Worm (Caenorhabditis elegans) whole organism, L1 larva: ENCODE measurements around the gene smex-1.
"Not testable (repeated sequence)": the region's sequence is repeated elsewhere in the genome, so short reads cannot be mapped to it uniquely, and the experiment has no call there.

ENCODE experiments used
- C04F5.9 ChIP-seq: sonication (generic microtip); optimal IDR thresholded peaks from 2 replicates; lab custom pipeline; 2016; ENCODE audit warnings: missing genetic modification characterization, missing compliant biosample characterization
- F16B12.6 ChIP-seq: fragments of 150-350 bp; optimal IDR thresholded peaks from 2 replicates; lab custom pipeline; 2014; ENCODE audit warnings: missing biosample characterization, missing genetic modification characterization
- Y116A8C.19 ChIP-seq: sonication (generic microtip); optimal IDR thresholded peaks from 2 replicates; lab custom pipeline; 2016; ENCODE audit warnings: missing compliant biosample characterization, missing genetic modification characterization, borderline replicate concordance
- aha-1 ChIP-seq: fragments of 150-350 bp; optimal IDR thresholded peaks from 2 replicates; lab custom pipeline; 2014; ENCODE audit warnings: missing biosample characterization, missing genetic modification characterization
- alr-1 ChIP-seq: fragments of 200-800 bp; sonication (Bioruptor generic); optimal IDR thresholded peaks from 2 replicates; lab custom pipeline; 2018; ENCODE audit warnings: borderline replicate concordance, mild to moderate bottlenecking, missing genetic modification characterization, missing compliant biosample characterization
- aly-2 ChIP-seq: fragments of 150-350 bp; optimal IDR thresholded peaks from 2 replicates; lab custom pipeline; 2014; ENCODE audit warnings: missing biosample characterization, missing genetic modification characterization
- ama-1 ChIP-seq: fragments of 150-350 bp; optimal IDR thresholded peaks from 2 replicates; lab custom pipeline; 2014
- blmp-1 ChIP-seq: fragments of 150-350 bp; optimal IDR thresholded peaks from 2 replicates; lab custom pipeline; 2014; ENCODE audit warnings: missing biosample characterization, missing genetic modification characterization
- ceh-8 ChIP-seq: fragments of 200-800 bp; sonication (Bioruptor generic); optimal IDR thresholded peaks from 2 replicates; lab custom pipeline; 2018; ENCODE audit warnings: mild to moderate bottlenecking, missing genetic modification characterization, moderate library complexity, missing compliant biosample characterization
- ceh-88 ChIP-seq: fragments of 200-800 bp; sonication (Bioruptor generic); IDR thresholded peaks from 2 replicates; pipeline ENCODE4 v1.3.6; 2022; ENCODE audit warnings: missing genetic modification characterization, missing compliant biosample characterization
- dsc-1 ChIP-seq: sonication (generic microtip); optimal IDR thresholded peaks from 2 replicates; lab custom pipeline; 2016; ENCODE audit warnings: mild to moderate bottlenecking, missing genetic modification characterization, missing compliant biosample characterization
- egl-13 ChIP-seq: sonication (generic microtip); optimal IDR thresholded peaks from 2 replicates; lab custom pipeline; 2016; ENCODE audit warnings: missing genotype, missing genetic modification reagents, missing genetic modification characterization, missing compliant biosample characterization
- egl-27 ChIP-seq, 2 experiments: fragments of 150-350 bp in 1 of 2; sonication (generic microtip); optimal IDR thresholded peaks; 3 replicates each; lab custom pipeline; 2017 to 2018; ENCODE audit warnings: missing biosample characterization in 2 of 2, missing genetic modification characterization in 2 of 2, missing genetic modification reagents in 2 of 2
- ets-5 ChIP-seq: fragments of 200-800 bp; sonication (Bioruptor generic); IDR thresholded peaks from 2 replicates; pipeline ENCODE4 v1.3.6; 2022; ENCODE audit warnings: missing genetic modification characterization, missing compliant biosample characterization
- fkh-8 ChIP-seq: sonication (generic microtip); optimal IDR thresholded peaks from 2 replicates; lab custom pipeline; 2016; ENCODE audit warnings: mild to moderate bottlenecking, missing genetic modification characterization, missing compliant biosample characterization
- fos-1 ChIP-seq: fragments of 150-350 bp; optimal IDR thresholded peaks from 2 replicates; lab custom pipeline; 2014; ENCODE audit warnings: missing biosample characterization, missing genetic modification characterization
- grh-1 ChIP-seq: fragments of 200-800 bp; sonication (Bioruptor generic); IDR thresholded peaks from 2 replicates; pipeline ENCODE4 v1.3.6; 2022; ENCODE audit warnings: missing genetic modification reagents, missing genetic modification characterization, missing compliant biosample characterization
- hlh-17 ChIP-seq: fragments of 200-800 bp; sonication (Bioruptor generic); optimal IDR thresholded peaks from 2 replicates; lab custom pipeline; 2018; ENCODE audit warnings: missing genetic modification characterization, mild to moderate bottlenecking, missing compliant biosample characterization, moderate library complexity, borderline replicate concordance
- hlh-4 ChIP-seq: sonication (generic microtip); optimal IDR thresholded peaks from 2 replicates; lab custom pipeline; 2016; ENCODE audit warnings: mild to moderate bottlenecking, missing genetic modification characterization, missing compliant biosample characterization
- hpl-2 ChIP-seq: fragments of 150-350 bp; optimal IDR thresholded peaks from 2 replicates; lab custom pipeline; 2014; ENCODE audit warnings: missing biosample characterization, missing genetic modification reagents, missing genetic modification characterization
- irx-1 ChIP-seq: sonication (generic microtip); optimal IDR thresholded peaks from 2 replicates; lab custom pipeline; 2016; ENCODE audit warnings: missing genetic modification characterization, missing compliant biosample characterization
- lin-13 ChIP-seq: fragments of 150-350 bp; optimal IDR thresholded peaks from 2 replicates; lab custom pipeline; 2014; ENCODE audit warnings: missing biosample characterization, missing genetic modification reagents, missing genetic modification characterization
- lin-14 ChIP-seq: fragments of 200-800 bp; sonication (Bioruptor generic); optimal IDR thresholded peaks from 2 replicates; lab custom pipeline; 2018; ENCODE audit warnings: mild to moderate bottlenecking, missing genetic modification characterization, moderate library complexity, missing compliant biosample characterization
- lin-15B ChIP-seq: fragments of 150-350 bp; sonication (generic microtip); optimal IDR thresholded peaks from 3 replicates; lab custom pipeline; 2014; ENCODE audit warnings: missing biosample characterization, missing genetic modification characterization
- lin-35 ChIP-seq, 2 experiments: fragments of 150-350 bp; optimal IDR thresholded peaks; 2 replicates each; lab custom pipeline; 2014; ENCODE audit warnings: missing biosample characterization in 2 of 2, missing genetic modification characterization in 2 of 2, missing genetic modification reagents in 2 of 2
- lin-39 ChIP-seq: fragments of 150-350 bp; optimal IDR thresholded peaks from 2 replicates; lab custom pipeline; 2014; ENCODE audit warnings: missing biosample characterization, missing genetic modification reagents, missing genetic modification characterization
- mab-9 ChIP-seq: fragments of 200-800 bp; sonication (Bioruptor generic); IDR thresholded peaks from 2 replicates; pipeline ENCODE4 v1.3.6; 2022; ENCODE audit warnings: missing genetic modification reagents, missing genetic modification characterization, missing compliant biosample characterization
- mdl-1 ChIP-seq, 2 experiments: fragments of 150-350 bp; optimal IDR thresholded peaks; 2 replicates each; lab custom pipeline; 2014 to 2017; ENCODE audit warnings: missing biosample characterization in 2 of 2, missing genetic modification characterization in 2 of 2, inconsistent platforms in 1 of 2
- mef-2 ChIP-seq: fragments of 150-350 bp; optimal IDR thresholded peaks from 2 replicates; lab custom pipeline; 2014; ENCODE audit warnings: missing biosample characterization, missing genetic modification characterization
- nhr-19 ChIP-seq: fragments of 200-800 bp; sonication (Bioruptor generic); conservative IDR thresholded peaks from 2 replicates; pipeline ENCODE4 v1.3.6; 2022; ENCODE audit warnings: missing genetic modification characterization, missing compliant biosample characterization
- nhr-237 ChIP-seq: fragments of 150-350 bp; optimal IDR thresholded peaks from 2 replicates; lab custom pipeline; 2014; ENCODE audit warnings: missing biosample characterization, missing genetic modification characterization
- nhr-28 ChIP-seq: fragments of 150-350 bp; optimal IDR thresholded peaks from 2 replicates; lab custom pipeline; 2014; ENCODE audit warnings: missing biosample characterization, missing genetic modification characterization
- nhr-47 ChIP-seq: sonication (generic microtip); optimal IDR thresholded peaks from 2 replicates; lab custom pipeline; 2016; ENCODE audit warnings: mild to moderate bottlenecking, missing genetic modification characterization, moderate library complexity, missing compliant biosample characterization
- nhr-76 ChIP-seq: sonication (generic microtip); optimal IDR thresholded peaks from 2 replicates; lab custom pipeline; 2017; ENCODE audit warnings: missing biosample characterization, missing genetic modification characterization
- nhr-77 ChIP-seq: fragments of 150-350 bp; optimal IDR thresholded peaks from 2 replicates; lab custom pipeline; 2014; ENCODE audit warnings: missing biosample characterization, missing genetic modification characterization
- nhr-84 ChIP-seq: sonication (generic microtip); optimal IDR thresholded peaks from 2 replicates; lab custom pipeline; 2017; ENCODE audit warnings: missing biosample characterization, missing genetic modification characterization
- pag-3 ChIP-seq: sonication (generic microtip); optimal IDR thresholded peaks from 2 replicates; lab custom pipeline; 2017; ENCODE audit warnings: missing genetic modification characterization, mild to moderate bottlenecking, missing compliant biosample characterization, antibody characterized with exemption, borderline replicate concordance; ENCODE audit not compliant: insufficient read depth
- pax-3 ChIP-seq: fragments of 200-800 bp; sonication (Bioruptor generic); optimal IDR thresholded peaks from 2 replicates; lab custom pipeline; 2018; ENCODE audit warnings: mild to moderate bottlenecking, missing genetic modification characterization, moderate library complexity, missing compliant biosample characterization
- skn-1 ChIP-seq: fragments of 150-350 bp; optimal IDR thresholded peaks from 2 replicates; lab custom pipeline; 2014; ENCODE audit warnings: missing biosample characterization, missing genetic modification characterization
- snu-23 ChIP-seq: sonication (generic microtip); optimal IDR thresholded peaks from 2 replicates; lab custom pipeline; 2016; ENCODE audit warnings: missing genetic modification characterization, missing compliant biosample characterization
- sox-4 ChIP-seq: sonication (generic microtip); optimal IDR thresholded peaks from 2 replicates; lab custom pipeline; 2016; ENCODE audit warnings: missing genetic modification characterization, missing compliant biosample characterization
- sup-37 ChIP-seq: fragments of 200-800 bp; sonication (Bioruptor generic); optimal IDR thresholded peaks from 2 replicates; lab custom pipeline; 2018; ENCODE audit warnings: mild to moderate bottlenecking, missing genetic modification characterization, missing compliant biosample characterization
- tbx-2 ChIP-seq: sonication (generic microtip); optimal IDR thresholded peaks from 2 replicates; lab custom pipeline; 2016; ENCODE audit warnings: missing genetic modification characterization, missing compliant biosample characterization
- unc-86 ChIP-seq: sonication (generic microtip); optimal IDR thresholded peaks from 2 replicates; lab custom pipeline; 2016; ENCODE audit warnings: missing genetic modification characterization, missing compliant biosample characterization
- zag-1 ChIP-seq: fragments of 150-350 bp; optimal IDR thresholded peaks from 2 replicates; lab custom pipeline; 2014; ENCODE audit warnings: missing biosample characterization, missing genetic modification characterization

Gene smex-1

DNA sequence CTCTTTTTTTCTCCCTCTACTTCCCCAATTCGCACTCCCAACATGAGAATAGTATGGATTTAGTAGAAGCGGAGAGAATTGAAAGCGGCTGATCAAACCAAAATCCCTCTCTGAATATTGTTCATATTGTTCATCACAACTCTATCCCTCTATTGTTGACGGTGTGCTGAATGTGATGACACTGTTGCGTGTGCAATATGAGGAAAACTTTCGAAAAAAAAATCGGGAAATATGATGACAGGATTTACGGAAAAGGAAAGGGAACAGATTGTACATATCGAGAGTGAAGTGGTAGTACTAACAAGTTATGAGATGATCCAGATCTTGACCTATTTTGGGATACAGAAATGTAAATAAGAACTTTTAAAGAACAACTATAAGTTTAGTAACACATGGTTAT is at the start of gene smex-1:
Gene smex-1 (minus strand): TSS at position 101 of the 400 bp plus-strand sequence.
- TF ChIP-seq hpl-2: no peak
- TF ChIP-seq lin-13 (GFP tag; lab: Kevin White, UChicago): no peak
- TF ChIP-seq blmp-1 (tag; lab: Kevin White, UChicago): no peak
- TF ChIP-seq skn-1 (tag; lab: Kevin White, UChicago): no peak

DNA sequence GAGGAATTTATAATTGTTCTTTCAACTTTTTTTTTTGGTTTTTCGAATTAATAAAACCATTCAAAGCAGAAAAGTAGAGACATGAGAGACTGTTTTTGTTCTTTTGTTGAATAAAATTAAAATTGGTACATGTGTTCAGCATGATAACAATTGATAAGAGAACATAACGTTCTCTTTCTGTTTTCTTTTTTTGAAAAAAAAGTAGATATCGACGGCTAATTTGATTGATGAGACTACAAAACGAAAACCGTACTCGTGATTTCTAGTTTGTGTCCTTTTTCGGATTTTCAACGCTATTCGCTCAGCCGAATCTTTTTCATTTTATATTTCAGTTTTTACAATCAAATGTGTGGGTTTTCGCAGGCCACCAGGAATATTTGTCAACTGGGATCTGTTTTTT is 49.7 kb upstream of the smex-1 start, which contains the start of gene C08D8.1:
Gene C08D8.1 (plus strand): TSS at position 324 of the 400 bp plus-strand sequence.
- no peak for TF ChIP-seq mab-9 (GFP tag; lab: Robert Waterston, UW)
- TF ChIP-seq fos-1 (tag; lab: Kevin White, UChicago): no peak
- no peak for TF ChIP-seq aha-1
- TF ChIP-seq snu-23 (GFP tag; lab: Kevin White, UChicago): no peak
- no peak for TF ChIP-seq lin-39 (tag; lab: Kevin White, UChicago)
- no peak for TF ChIP-seq lin-15B

DNA sequence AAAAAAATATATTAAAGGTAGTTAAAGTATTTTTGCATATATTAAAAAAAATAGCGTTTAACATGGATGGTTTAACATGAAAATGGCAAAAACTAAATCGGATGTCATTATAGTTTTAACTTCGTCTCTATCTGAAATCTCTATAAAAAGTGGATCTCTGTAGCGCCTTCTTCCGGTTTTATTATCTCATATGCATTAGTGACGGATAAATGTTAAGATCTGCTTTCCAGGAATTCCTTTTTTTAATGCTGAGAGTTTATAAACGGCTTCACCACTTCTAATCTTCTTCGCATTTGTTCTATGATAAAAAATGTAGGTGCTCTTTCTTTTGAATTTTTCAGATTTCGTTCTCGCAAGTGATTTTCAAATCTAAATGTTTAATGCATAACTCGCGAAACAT is 46.6 kb upstream of the smex-1 start:
- peak; percentile 8 for TF ChIP-seq sox-4 (tag; lab: Kevin White, UChicago)
- TF ChIP-seq lin-35 (GFP tag; optimal IDR thresholded peaks at IDR 0.05; lab: Kevin White, UChicago): no peak
- peak; percentile 95 for TF ChIP-seq dsc-1
- TF ChIP-seq C04F5.9: no peak
- TF ChIP-seq egl-13 (tag; lab: Kevin White, UChicago): peak; percentile 65
- peak; percentile 58 for TF ChIP-seq pax-3 (tag; lab: Kevin White, UChicago)
- TF ChIP-seq fkh-8 (tag; lab: Kevin White, UChicago): peak; percentile 38
- TF ChIP-seq nhr-47 (tag; lab: Kevin White, UChicago): peak; percentile 44

DNA sequence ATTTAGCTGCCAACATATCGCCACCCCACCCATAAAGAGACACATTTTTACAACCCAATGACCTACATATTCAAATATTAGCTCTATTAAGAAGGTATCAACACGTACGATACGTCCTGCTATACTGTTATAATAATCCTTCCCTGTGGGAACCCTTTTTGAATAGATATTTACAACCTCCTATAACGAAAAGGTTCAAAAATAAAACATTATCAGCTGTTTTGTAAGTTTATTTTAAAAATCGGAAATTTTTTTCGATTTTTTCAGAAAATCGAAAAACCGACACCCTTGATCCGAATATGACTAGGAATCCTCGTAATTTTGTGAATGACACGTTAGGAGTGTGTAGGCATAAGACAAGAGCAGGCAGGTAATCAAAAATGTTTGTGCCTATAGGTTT is 45.2 kb upstream of the smex-1 start, which contains the start of gene C08D8.7:
Gene C08D8.7 (plus strand): TSS at position 301 of the 400 bp plus-strand sequence.
- TF ChIP-seq mab-9 (GFP tag; lab: Robert Waterston, UW); ets-5 (GFP tag; lab: Robert Waterston, UW); mef-2 (tag; lab: Kevin White, UChicago): not testable (repeated sequence)

DNA sequence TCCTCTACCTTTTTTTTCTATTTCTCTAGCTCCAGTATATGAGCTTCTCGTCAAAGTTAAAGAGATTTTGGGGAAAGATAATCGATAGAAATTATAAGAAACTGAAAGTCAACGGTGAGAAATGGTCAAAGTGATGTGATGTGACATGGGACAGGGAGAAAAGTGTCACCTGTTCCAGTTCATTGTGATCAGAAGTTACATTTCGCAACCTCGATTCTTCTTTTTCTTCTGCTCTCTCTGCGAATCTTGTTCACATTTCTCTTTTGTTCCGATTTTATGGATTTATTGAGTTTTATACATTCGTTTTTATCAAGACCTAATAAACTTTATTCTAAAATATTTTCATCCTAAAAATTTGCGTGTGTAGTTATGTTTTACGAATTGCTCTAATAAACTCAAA is 39.9 kb upstream of the smex-1 start:
- TF ChIP-seq lin-35 (GFP tag; optimal IDR thresholded peaks at IDR 0.05; lab: Kevin White, UChicago) (no peak), sup-37 (no peak), nhr-84 (no peak), hlh-17 (GFP tag; lab: Kevin White, UChicago) (no peak), zag-1 (tag; lab: Kevin White, UChicago) (no peak), nhr-76 (no peak), nhr-77 (tag; lab: Kevin White, UChicago) (no peak), nhr-19 (GFP tag; lab: Robert Waterston, UW) (no peak), lin-15B (no peak), aha-1 (no peak), ceh-88 (GFP tag; lab: Robert Waterston, UW) (no peak), ama-1 (lab: Kevin White, UChicago) (no peak), alr-1 (tag; lab: Kevin White, UChicago) (no peak), pag-3 (tag; lab: Kevin White, UChicago) (peak; percentile 33), lin-39 (tag; lab: Kevin White, UChicago) (no peak), hlh-4 (tag; lab: Kevin White, UChicago) (no peak), nhr-237 (tag; lab: Kevin White, UChicago) (no peak), unc-86 (tag; lab: Kevin White, UChicago) (no peak), aly-2 (tag; lab: Kevin White, UChicago) (no peak), tbx-2 (tag; lab: Kevin White, UChicago) (no peak), nhr-28 (no peak), egl-27 (tag; optimal IDR thresholded peaks at IDR 0.05; lab: Kevin White, UChicago) (no peak), irx-1 (tag; lab: Kevin White, UChicago) (no peak), sox-4 (tag; lab: Kevin White, UChicago) (no peak), ceh-8 (GFP tag; lab: Kevin White, UChicago) (no peak), lin-14 (GFP tag; lab: Kevin White, UChicago) (peak; percentile 50), grh-1 (GFP tag; lab: Robert Waterston, UW) (no peak), mdl-1 (tag; optimal IDR thresholded peaks at IDR 0.05; lab: Kevin White, UChicago) (no peak), F16B12.6 (no peak), Y116A8C.19 (tag; lab: Kevin White, UChicago) (no peak), fkh-8 (tag; lab: Kevin White, UChicago) (no peak)
